Fruit fly (Drosophila melanogaster): ENCODE data around the gene sowah.

DNA sequence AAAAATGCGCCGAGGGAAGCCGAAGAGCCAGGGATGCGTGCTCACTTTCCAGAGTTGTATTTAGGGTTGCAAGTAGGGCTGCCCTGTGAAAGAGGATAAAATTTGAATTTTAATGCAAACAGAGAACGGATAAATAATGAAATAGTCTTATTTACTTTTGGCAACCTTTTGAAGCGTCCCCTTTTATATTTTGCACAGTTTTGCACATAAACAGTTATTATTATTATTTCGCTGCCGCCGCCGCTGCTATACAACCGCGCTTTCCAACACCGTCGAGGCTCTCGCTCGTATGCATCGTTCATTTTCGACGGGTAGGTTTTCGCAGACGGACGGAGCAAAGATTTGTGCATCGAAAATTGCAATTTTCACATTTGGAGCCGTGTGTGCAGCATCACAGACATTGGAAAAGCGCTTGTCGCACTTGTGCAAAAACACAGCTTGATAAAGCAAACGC, 57.6 kb downstream of the sowah start, which contains the start of the genes sti and tral:
- TF ChIP-seq OdsH (GFP tag; optimal IDR thresholded peaks at IDR 0.05) (peak; percentile 83), lola (GFP tag; optimal IDR thresholded peaks at IDR 0.05) (no peak), psq (GFP tag; optimal IDR thresholded peaks at IDR 0.05) (peak; percentile 79), N (GFP tag; optimal IDR thresholded peaks at IDR 0.05) (no peak), Hr83 (GFP tag; optimal IDR thresholded peaks at IDR 0.05; ENCODE audit: poor library complexity, severe bottlenecking) (peak; percentile 72), Sp1 (GFP tag; optimal IDR thresholded peaks at IDR 0.05) (peak; percentile 80)
